Worm (Caenorhabditis elegans): ENCODE data around the gene T05A12.4.
A peak's percentile ranks its signal among the peaks of the same experiment; 100 is the strongest.

T05A12.4 gene

DNA sequence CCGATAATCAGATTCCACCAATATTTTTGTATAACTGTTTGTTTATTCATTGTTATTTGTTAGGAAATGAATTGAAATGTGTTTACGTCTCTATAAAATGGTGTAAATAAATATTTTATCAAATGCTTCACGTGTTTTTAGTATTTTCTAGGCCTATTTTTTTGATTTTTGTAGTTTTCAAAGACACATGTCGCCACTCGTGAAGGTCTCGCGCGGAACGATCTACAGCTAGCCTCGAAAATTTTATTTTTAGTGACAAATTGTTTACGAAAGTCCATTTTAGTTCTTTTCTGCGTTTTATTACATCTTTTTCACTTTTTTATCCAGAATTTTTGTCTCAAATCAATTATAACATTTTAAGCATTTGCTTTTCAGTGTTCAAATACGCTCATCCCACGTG, 15.8 kb downstream of the T05A12.4 start, which contains the start of gene T22D1.5 (continued):
- peak; percentile 69 for TF ChIP-seq ceh-91 (GFP tag; IDR thresholded peaks at IDR 0.05)
- no peak for TF ChIP-seq ceh-40 (GFP tag; IDR thresholded peaks at IDR 0.05)
- TF ChIP-seq madf-6 (GFP tag; IDR thresholded peaks at IDR 0.05), result peak; percentile 97

ce11 chrIV:6904606-6905005, 16.9 kb downstream of the T05A12.4 start:
- TF ChIP-seq rec-8 (tag; optimal IDR thresholded peaks at IDR 0.05) (no peak), madf-10 (tag; optimal IDR thresholded peaks at IDR 0.05) (no peak), Y67H2A.10 (GFP tag; conservative IDR thresholded peaks at IDR 0.05) (no peak), mel-28 (tag; optimal IDR thresholded peaks at IDR 0.05; ENCODE audit: borderline replicate concordance) (no peak), ztf-22 (GFP tag; optimal IDR thresholded peaks at IDR 0.05) (no peak), nfya-1 (tag; optimal IDR thresholded peaks at IDR 0.05; ENCODE audit: borderline replicate concordance, insufficient read depth) (no peak), ekl-4 (GFP tag; IDR thresholded peaks at IDR 0.05) (no peak), ceh-91 (GFP tag; IDR thresholded peaks at IDR 0.05) (no peak), C06A6.2 (GFP tag; conservative IDR thresholded peaks at IDR 0.05) (no peak), snpc-4 (GFP tag; optimal IDR thresholded peaks at IDR 0.05) (no peak), snpc-4 (tag; optimal IDR thresholded peaks at IDR 0.05) (no peak), Y95B8A.8 (GFP tag; IDR thresholded peaks at IDR 0.05) (no peak), F57C9.4 (tag; optimal IDR thresholded peaks at IDR 0.05) (no peak), nhr-120 (GFP tag; IDR thresholded peaks at IDR 0.05) (no peak), ceh-79 (tag; optimal IDR thresholded peaks at IDR 0.05) (no peak), mcd-1 (GFP tag; IDR thresholded peaks at IDR 0.05) (no peak), T07F8.4 (tag; optimal IDR thresholded peaks at IDR 0.05) (no peak), ztf-6 (GFP tag; IDR thresholded peaks at IDR 0.05) (no peak)

- TF ChIP-seq Y53G8AR.9 (GFP tag; conservative IDR thresholded peaks at IDR 0.05) (0 out of 2 replicates have a peak, but pooled peaks have one; percentile 62), athp-1 (tag; optimal IDR thresholded peaks at IDR 0.05) (peak; percentile 19), attf-6 (GFP tag; IDR thresholded peaks at IDR 0.05) (peak; percentile 65), repo-1 (tag; optimal IDR thresholded peaks at IDR 0.05) (peak; percentile 8), akir-1 (GFP tag; optimal IDR thresholded peaks at IDR 0.05) (no peak), tbp1 (GFP tag; optimal IDR thresholded peaks at IDR 0.05) (peak; percentile 13), F49E8.2 (tag; optimal IDR thresholded peaks at IDR 0.05; ENCODE audit: insufficient read depth) (peak; percentile 18), snpc-1.1 (tag; optimal IDR thresholded peaks at IDR 0.05; ENCODE audit: insufficient read depth) (peak; percentile 20), rcor-1 (GFP tag; IDR thresholded peaks at IDR 0.05) (peak; percentile 49), hsf-1 (GFP tag; IDR thresholded peaks at IDR 0.05) (0 out of 2 replicates have a peak, but pooled peaks have one; percentile 21), ztf-28 (GFP tag; IDR thresholded peaks at IDR 0.05) (no peak), D2030.7 (GFP tag; IDR thresholded peaks at IDR 0.05) (peak; percentile 46), Y53F4B.3 (GFP tag; IDR thresholded peaks at IDR 0.05) (0 out of 2 replicates have a peak, but pooled peaks have one; percentile 39), Y95B8A.8 (GFP tag; IDR thresholded peaks at IDR 0.05) (peak; percentile 76; the same call in 1 of the 2 replicates), tbx-9 (tag; optimal IDR thresholded peaks at IDR 0.05; ENCODE audit: borderline replicate concordance) (no peak), attf-5 (GFP tag; optimal IDR thresholded peaks at IDR 0.05) (no peak), madf-6 (GFP tag; IDR thresholded peaks at IDR 0.05) (peak; percentile 64; the same call in 1 of the 2 replicates), pbrm-1 (GFP tag; IDR thresholded peaks at IDR 0.05) (0 out of 2 replicates have a peak, but pooled peaks have one; percentile 25), ama-1 (optimal IDR thresholded peaks at IDR 0.05) (no peak), ama-1 (GFP tag; optimal IDR thresholded peaks at IDR 0.05) (peak in 1 of 2 experiments; percentile 81), lsl-1 (GFP tag; optimal IDR thresholded peaks at IDR 0.05) (peak; percentile 30), unc-130 (GFP tag; optimal IDR thresholded peaks at IDR 0.05) (peak; percentile 34), B0019.2 (GFP tag; conservative IDR thresholded peaks at IDR 0.05) (peak; percentile 43; the same call in 1 of the 2 replicates), ceh-58 (GFP tag; IDR thresholded peaks at IDR 0.05) (0 out of 2 replicates have a peak, but pooled peaks have one; percentile 56), ztf-26 (tag; optimal IDR thresholded peaks at IDR 0.05) (no peak), lin-54 (GFP tag; optimal IDR thresholded peaks at IDR 0.05) (peak; percentile 64), nfyb-1 (GFP tag; IDR thresholded peaks at IDR 0.05) (peak; percentile 66), hrde-1 (tag; optimal IDR thresholded peaks at IDR 0.05; ENCODE audit: borderline replicate concordance) (peak; percentile 71)
Measured at ce11 chrIV:6905428-6905827, 17.7 kb downstream of the T05A12.4 start.

Measured in whole organism, young adult.